Fruit fly (Drosophila melanogaster) whole organism, prepupa: Measurements from ENCODE around the gene CG14966.

Experiments used
- Blimp-1 ChIP-seq: fragments of 200-800 bp; sonication (Bioruptor generic); optimal IDR thresholded peaks from 3 replicates; lab custom pipeline; 2017; ENCODE audit warnings: missing biosample characterization, missing genetic modification characterization, mild to moderate bottlenecking, moderate library complexity, missing genetic modification reagents
- CG10631 ChIP-seq: fragments of 200-800 bp; sonication (Bioruptor generic); optimal IDR thresholded peaks from 2 replicates; lab custom pipeline; 2016; ENCODE audit warnings: missing biosample characterization, missing genetic modification characterization
- CG10669 ChIP-seq: fragments of 200-800 bp; sonication (Bioruptor generic); optimal IDR thresholded peaks from 3 replicates; lab custom pipeline; 2018; ENCODE audit warnings: missing biosample characterization, mild to moderate bottlenecking, missing genetic modification characterization, moderate library complexity
- CG11294 ChIP-seq: fragments of 200-800 bp; sonication (Bioruptor generic); IDR thresholded peaks from 2 replicates; pipeline ENCODE4 v1.3.6; 2022; ENCODE audit warnings: missing biosample characterization, missing genetic modification characterization
- CG11762 ChIP-seq: fragments of 200-800 bp; sonication (Bioruptor generic); optimal IDR thresholded peaks from 3 replicates; lab custom pipeline; 2016; ENCODE audit warnings: missing biosample characterization, missing genetic modification characterization; ENCODE audit not compliant: insufficient read depth
- CG1621 ChIP-seq: fragments of 200-800 bp; sonication (Bioruptor generic); optimal IDR thresholded peaks from 3 replicates; lab custom pipeline; 2018; ENCODE audit warnings: missing biosample characterization, mild to moderate bottlenecking, missing genetic modification characterization
- CG16779 ChIP-seq: fragments of 200-800 bp; sonication (Bioruptor generic); optimal IDR thresholded peaks from 3 replicates; lab custom pipeline; 2017; ENCODE audit warnings: missing biosample characterization, mild to moderate bottlenecking, missing genetic modification characterization
- CG3032 ChIP-seq: fragments of 200-800 bp; optimal IDR thresholded peaks from 2 replicates; lab custom pipeline; 2019; ENCODE audit warnings: missing biosample characterization, mild to moderate bottlenecking, missing genetic modification characterization, moderate library complexity
- CG32006 ChIP-seq: fragments of 200-800 bp; sonication (Bioruptor generic); optimal IDR thresholded peaks from 3 replicates; lab custom pipeline; 2017; ENCODE audit warnings: missing biosample characterization, mild to moderate bottlenecking, missing genetic modification characterization
- CG3919 ChIP-seq: fragments of 200-800 bp; sonication (Bioruptor generic); optimal IDR thresholded peaks from 3 replicates; lab custom pipeline; 2016; ENCODE audit warnings: missing biosample characterization, missing genetic modification characterization
- CG6163 ChIP-seq: fragments of 200-800 bp; sonication (Bioruptor generic); IDR thresholded peaks from 3 replicates; pipeline ENCODE4 v1.3.6; 2022; ENCODE audit warnings: missing biosample characterization, missing genetic modification characterization
- CG6792 ChIP-seq: fragments of 200-800 bp; sonication (Bioruptor generic); optimal IDR thresholded peaks from 3 replicates; lab custom pipeline; 2016; ENCODE audit warnings: missing biosample characterization, missing genetic modification characterization
- CG7368 ChIP-seq: fragments of 200-800 bp; sonication (Bioruptor generic); optimal IDR thresholded peaks from 3 replicates; lab custom pipeline; 2016; ENCODE audit warnings: missing biosample characterization, missing genetic modification characterization
- CG8119 ChIP-seq: fragments of 200-800 bp; sonication (Bioruptor generic); IDR thresholded peaks from 3 replicates; pipeline ENCODE4 v1.3.6; 2022; ENCODE audit warnings: missing biosample characterization, missing genetic modification characterization
- CG8632 ChIP-seq: fragments of 200-800 bp; sonication (Bioruptor generic); optimal IDR thresholded peaks from 3 replicates; lab custom pipeline; 2016; ENCODE audit warnings: missing biosample characterization, missing genetic modification characterization
- Eip78C ChIP-seq: fragments of 200-800 bp; sonication (Bioruptor generic); peaks from one replicate; lab custom pipeline; 2016; ENCODE audit warnings: missing biosample characterization, missing genetic modification characterization
- Eip93F ChIP-seq: fragments of 200-800 bp; sonication (Bioruptor generic); optimal IDR thresholded peaks from 2 replicates; lab custom pipeline; 2016; ENCODE audit warnings: missing biosample characterization, mild to moderate bottlenecking, missing genetic modification characterization
- Ets21C ChIP-seq: fragments of 200-800 bp; sonication (Bioruptor generic); optimal IDR thresholded peaks from 3 replicates; lab custom pipeline; 2016; ENCODE audit warnings: missing biosample characterization, missing genetic modification characterization
- Gug ChIP-seq: fragments of 200-800 bp; sonication (Bioruptor generic); IDR thresholded peaks from 2 replicates; pipeline ENCODE4 v1.3.6; 2022; ENCODE audit warnings: missing biosample characterization, missing genetic modification characterization
- Hr38 ChIP-seq: sonication (Bioruptor generic); optimal IDR thresholded peaks from 2 replicates; lab custom pipeline; 2016; ENCODE audit warnings: missing biosample characterization, missing genetic modification characterization
- Lpt ChIP-seq: fragments of 200-800 bp; sonication (Bioruptor generic); optimal IDR thresholded peaks from 3 replicates; lab custom pipeline; 2016; ENCODE audit warnings: missing biosample characterization, missing genetic modification characterization
- OdsH ChIP-seq: fragments of 200-800 bp; sonication (Bioruptor generic); optimal IDR thresholded peaks from 3 replicates; lab custom pipeline; 2016; ENCODE audit warnings: missing biosample characterization, missing genetic modification characterization
- achi ChIP-seq: fragments of 200-800 bp; sonication (Bioruptor generic); optimal IDR thresholded peaks from 3 replicates; lab custom pipeline; 2016; ENCODE audit warnings: missing biosample characterization, missing genetic modification characterization
- cyc ChIP-seq: fragments of 200-800 bp; sonication (Bioruptor generic); optimal IDR thresholded peaks from 3 replicates; lab custom pipeline; 2016; ENCODE audit warnings: missing biosample characterization, missing genetic modification characterization
- dac ChIP-seq: fragments of 200-800 bp; sonication (Bioruptor generic); optimal IDR thresholded peaks from 2 replicates; lab custom pipeline; 2017; ENCODE audit warnings: missing biosample characterization, mild to moderate bottlenecking, missing genetic modification characterization
- esn ChIP-seq: fragments of 200-800 bp; sonication (Bioruptor generic); optimal IDR thresholded peaks from 2 replicates; lab custom pipeline; 2016; ENCODE audit warnings: missing biosample characterization, mild to moderate bottlenecking, missing genetic modification characterization, moderate library complexity
- fd59A ChIP-seq: fragments of 200-800 bp; sonication (Bioruptor generic); optimal IDR thresholded peaks from 2 replicates; lab custom pipeline; 2017; ENCODE audit warnings: missing biosample characterization, mild to moderate bottlenecking, missing genetic modification characterization, missing genetic modification reagents
- fkh ChIP-seq: fragments of 200-800 bp; sonication (Bioruptor generic); optimal IDR thresholded peaks from 3 replicates; lab custom pipeline; 2017; ENCODE audit warnings: missing biosample characterization, mild to moderate bottlenecking, missing genetic modification characterization, moderate library complexity
- lz ChIP-seq: fragments of 200-800 bp; sonication (Bioruptor generic); optimal IDR thresholded peaks from 3 replicates; lab custom pipeline; 2016; ENCODE audit warnings: missing biosample characterization, missing genetic modification characterization
- pdm3 ChIP-seq: fragments of 200-800 bp; sonication (Bioruptor generic); optimal IDR thresholded peaks from 3 replicates; lab custom pipeline; 2016; ENCODE audit warnings: missing biosample characterization, missing genetic modification characterization
- salr ChIP-seq, 2 experiments: fragments of 200-800 bp; sonication (Bioruptor generic); optimal IDR thresholded peaks; 3 replicates each; lab custom pipeline; 2016 to 2018; ENCODE audit warnings: missing biosample characterization in 2 of 2, missing genetic modification characterization in 2 of 2, mild to moderate bottlenecking in 1 of 2
- vri ChIP-seq: fragments of 200-800 bp; sonication (Bioruptor generic); optimal IDR thresholded peaks from 3 replicates; lab custom pipeline; 2016; ENCODE audit warnings: missing biosample characterization, mild to moderate bottlenecking, missing genetic modification characterization

Gene CG14966

DNA sequence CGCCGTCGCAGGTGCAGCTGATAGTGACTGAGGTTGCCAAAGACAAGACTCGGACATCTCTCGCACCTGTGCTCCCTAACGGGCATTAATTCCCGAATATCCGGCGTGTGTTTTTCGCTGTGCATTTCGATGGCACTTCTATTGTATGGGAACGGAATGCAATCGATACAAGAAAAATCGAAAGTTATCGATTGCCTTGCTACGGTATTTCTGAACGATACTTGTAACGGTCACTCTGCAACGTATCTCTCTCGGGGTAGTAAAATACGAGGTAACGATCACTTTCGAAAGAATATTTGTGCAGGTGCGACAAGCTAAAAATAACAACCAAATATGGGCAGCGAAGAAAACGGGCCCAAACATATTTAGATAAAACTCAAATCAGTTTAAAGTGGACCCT, 32.5 kb downstream of the CG14966 start, which contains the start of gene CG32280 (continued):
- TF ChIP-seq Hr38 (GFP tag; lab: Kevin White, UChicago) (no peak), esn (GFP tag; lab: Kevin White, UChicago) (peak; percentile 48), CG11762 (GFP tag; lab: Kevin White, UChicago) (no peak), CG10631 (GFP tag; lab: Kevin White, UChicago) (no peak), vri (GFP tag; lab: Kevin White, UChicago) (no peak), Eip78C (no peak), OdsH (no peak), CG10669 (GFP tag; lab: Kevin White, UChicago) (no peak), Lpt (GFP tag; lab: Kevin White, UChicago) (no peak), CG7368 (GFP tag; lab: Kevin White, UChicago) (no peak), lz (GFP tag; lab: Kevin White, UChicago) (peak; percentile 29), CG3919 (GFP tag; lab: Kevin White, UChicago) (no peak), Blimp-1 (GFP tag; lab: Kevin White, UChicago) (no peak), Eip93F (GFP tag; lab: Kevin White, UChicago) (no peak), CG1621 (tag; lab: Kevin White, UChicago) (peak; percentile 67), CG32006 (GFP tag; lab: Kevin White, UChicago) (no peak), dac (GFP tag; lab: Kevin White, UChicago) (no peak), pdm3 (no peak), salr (GFP tag; optimal IDR thresholded peaks at IDR 0.05; lab: Kevin White, UChicago) (no peak), CG16779 (no peak), CG6792 (peak; percentile 5), Ets21C (GFP tag; lab: Kevin White, UChicago) (peak; percentile 20), achi (GFP tag; lab: Kevin White, UChicago) (no peak), Gug (GFP tag; lab: Robert Waterston, UW) (no peak), CG3032 (tag; lab: Kevin White, UChicago) (no peak)

DNA sequence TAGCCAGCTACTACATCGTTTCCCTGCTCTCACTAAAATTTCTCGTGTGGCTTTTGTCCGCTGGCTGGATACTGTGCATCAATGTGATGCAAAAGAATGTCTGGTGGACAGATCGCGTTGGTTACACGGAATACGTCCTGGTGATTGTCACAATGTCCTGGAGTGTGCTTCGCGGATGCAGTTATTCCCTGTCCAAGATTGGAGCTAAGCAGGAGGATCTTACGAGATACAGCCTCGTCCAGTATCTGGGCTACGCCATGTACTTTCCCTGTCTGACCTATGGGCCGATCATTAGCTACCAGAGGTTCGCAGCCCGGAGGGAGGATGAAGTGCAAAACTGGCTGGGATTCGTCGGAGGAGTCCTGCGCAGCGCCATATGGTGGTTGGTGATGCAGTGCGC, 34.8 kb downstream of the CG14966 start:
- TF ChIP-seq Eip93F (GFP tag; lab: Kevin White, UChicago) (no peak), Eip78C (no peak), CG8119 (GFP tag; lab: Robert Waterston, UW) (no peak), CG11294 (GFP tag; lab: Robert Waterston, UW) (no peak), CG10631 (GFP tag; lab: Kevin White, UChicago) (no peak), fkh (GFP tag; lab: Kevin White, UChicago) (no peak), CG3032 (tag; lab: Kevin White, UChicago) (no peak), Blimp-1 (GFP tag; lab: Kevin White, UChicago) (no peak), CG1621 (tag; lab: Kevin White, UChicago) (no peak), CG8632 (GFP tag; lab: Kevin White, UChicago) (no peak), fd59A (no peak)

DNA sequence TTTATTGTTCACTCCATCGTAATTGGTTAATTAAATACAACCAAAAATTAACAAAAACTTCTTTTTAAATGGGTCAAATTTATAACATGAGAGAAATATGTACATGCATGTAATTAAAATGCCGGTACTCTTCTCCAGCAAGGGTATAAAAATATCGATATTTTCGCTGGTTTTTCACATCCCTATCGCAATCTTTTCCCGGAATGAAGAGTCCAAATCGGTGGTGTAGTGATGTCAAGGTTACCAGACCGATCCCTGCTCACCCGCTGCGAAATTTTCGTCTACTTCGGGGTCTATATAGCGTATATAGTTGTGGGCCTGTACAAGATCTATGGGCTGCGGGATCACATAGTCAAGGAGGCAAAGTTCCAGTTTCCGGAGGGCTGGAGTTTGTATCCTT, 35.5 kb downstream of the CG14966 start, which contains the start of gene rasp:
TSS of gene rasp (plus strand) at position 213 of the 400 bp plus-strand sequence.
- TF ChIP-seq CG3032 (tag; lab: Kevin White, UChicago) (no peak), CG1621 (tag; lab: Kevin White, UChicago) (peak; percentile 90)

DNA sequence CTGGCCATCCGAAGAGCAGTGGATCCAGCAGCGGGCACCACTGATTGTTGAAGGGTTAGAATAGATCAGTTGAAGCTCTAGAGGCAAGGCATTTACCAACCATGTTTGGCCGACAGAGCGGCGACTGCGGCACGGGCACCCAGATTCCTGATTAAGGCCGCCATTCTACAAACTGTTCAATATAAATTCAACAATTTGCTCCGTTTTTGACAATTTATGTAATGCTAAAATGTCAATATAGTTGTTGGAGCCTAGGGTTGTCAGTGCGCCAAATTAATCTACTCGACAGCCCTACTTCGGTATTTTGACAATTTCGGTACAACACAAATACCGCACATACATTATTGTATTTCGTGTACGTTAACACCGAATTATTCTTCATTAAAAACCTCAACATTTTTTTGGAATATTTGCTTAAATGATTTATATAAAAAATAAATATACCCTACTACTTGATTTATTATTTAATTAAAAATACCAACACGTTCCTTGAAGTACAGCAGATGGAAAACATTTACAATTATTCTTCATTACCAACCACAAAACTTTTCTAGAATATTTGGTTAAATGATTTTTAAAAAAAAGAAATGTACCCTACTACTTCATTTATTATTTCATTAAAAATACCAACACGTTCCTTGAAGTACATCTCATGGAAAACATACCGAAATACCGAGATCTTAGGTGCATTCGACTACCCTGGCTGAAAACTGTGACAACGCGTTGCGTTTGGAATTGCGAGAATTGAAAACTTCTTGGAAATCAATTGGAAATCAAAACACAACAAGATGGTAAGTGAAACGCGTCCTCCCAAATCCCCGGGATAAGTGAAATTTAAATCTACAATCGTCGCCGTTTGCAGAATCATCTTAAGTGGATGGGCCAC, 37.9 kb downstream of the CG14966 start, which contains the start of the genes ND-30 and CG15812:
TSS of gene ND-30 (minus strand) at position 270 of the 886 bp plus-strand sequence.
TSS of gene CG15812 (plus strand) at position 683 of the 886 bp plus-strand sequence.
- peak; percentile 14 for TF ChIP-seq CG3032 (tag; lab: Kevin White, UChicago)
- peak; percentile 48 for TF ChIP-seq esn (GFP tag; lab: Kevin White, UChicago)
- no peak for TF ChIP-seq CG6163 (GFP tag; lab: Robert Waterston, UW)
- TF ChIP-seq cyc (GFP tag; lab: Kevin White, UChicago): peak; percentile 21
